Fruit fly (Drosophila melanogaster) whole organism, embryonic: ENCODE measurements around the gene udt.

ENCODE experiments used
- Aef1 ChIP-seq: fragments of 200-800 bp; sonication (Bioruptor generic); IDR thresholded peaks from 3 replicates; pipeline ENCODE4 v1.3.6; 2022; ENCODE audit warnings: missing biosample characterization, missing genetic modification characterization
- CG10462 ChIP-seq: fragments of 200-800 bp; sonication (Bioruptor generic); optimal IDR thresholded peaks from 2 replicates; lab custom pipeline; 2016; ENCODE audit warnings: missing biosample characterization, missing genetic modification characterization
- CG12219 ChIP-seq: fragments of 200-800 bp; sonication (Bioruptor generic); optimal IDR thresholded peaks from 3 replicates; lab custom pipeline; 2018; ENCODE audit warnings: missing biosample characterization, mild to moderate bottlenecking, missing genetic modification characterization
- CG1529 ChIP-seq: fragments of 200-800 bp; sonication (Bioruptor generic); optimal IDR thresholded peaks from 3 replicates; lab custom pipeline; 2018; ENCODE audit warnings: missing biosample characterization, missing genetic modification characterization
- CG15601 ChIP-seq: fragments of 200-800 bp; sonication (Bioruptor generic); optimal IDR thresholded peaks from 3 replicates; lab custom pipeline; 2019; ENCODE audit warnings: missing biosample characterization, mild to moderate bottlenecking, missing genetic modification characterization, moderate library complexity
- CG16863 ChIP-seq: fragments of 200-800 bp; sonication (Bioruptor generic); optimal IDR thresholded peaks from 3 replicates; lab custom pipeline; 2016; ENCODE audit warnings: missing biosample characterization, missing genetic modification characterization
- CG17359 ChIP-seq: fragments of 200-800 bp; sonication (Bioruptor generic); optimal IDR thresholded peaks from 3 replicates; lab custom pipeline; 2018; ENCODE audit warnings: missing biosample characterization, mild to moderate bottlenecking, missing genetic modification characterization, moderate library complexity
- CG2120 ChIP-seq: fragments of 200-800 bp; sonication (Bioruptor generic); optimal IDR thresholded peaks from 3 replicates; lab custom pipeline; 2016; ENCODE audit warnings: missing biosample characterization, missing genetic modification characterization
- CG30431 ChIP-seq: fragments of 200-800 bp; sonication (Bioruptor generic); optimal IDR thresholded peaks from 2 replicates; lab custom pipeline; 2017; ENCODE audit warnings: missing biosample characterization, missing genetic modification characterization
- CG3726 ChIP-seq: fragments of 200-800 bp; sonication (Bioruptor generic); IDR thresholded peaks from 3 replicates; pipeline ENCODE4, ENCODE4 v1.3.6; 2022; ENCODE audit warnings: missing biosample characterization, missing genetic modification characterization
- CG5953 ChIP-seq: fragments of 200-800 bp; sonication (Bioruptor generic); IDR thresholded peaks from 2 replicates; pipeline ENCODE4 v1.3.6; 2022; ENCODE audit warnings: missing biosample characterization, missing genetic modification characterization
- CG7271 ChIP-seq: fragments of 200-800 bp; sonication (Bioruptor generic); optimal IDR thresholded peaks from 2 replicates; lab custom pipeline; 2018; ENCODE audit warnings: missing biosample characterization, mild to moderate bottlenecking, missing genetic modification characterization, moderate library complexity
- CG7745 ChIP-seq: fragments of 200-800 bp; sonication (Bioruptor generic); optimal IDR thresholded peaks from 2 replicates; lab custom pipeline; 2018; ENCODE audit warnings: missing biosample characterization, mild to moderate bottlenecking, missing genetic modification characterization, moderate library complexity
- CG8359 ChIP-seq: fragments of 200-800 bp; sonication (Bioruptor generic); optimal IDR thresholded peaks from 2 replicates; lab custom pipeline; 2017; ENCODE audit warnings: missing biosample characterization, mild to moderate bottlenecking, missing genetic modification characterization, borderline replicate concordance
- CG9437 ChIP-seq: fragments of 200-800 bp; sonication (Bioruptor generic); optimal IDR thresholded peaks from 2 replicates; lab custom pipeline; 2018; ENCODE audit warnings: missing biosample characterization, mild to moderate bottlenecking, missing genetic modification characterization
- CG9817 ChIP-seq: fragments of 200-800 bp; sonication (Bioruptor generic); optimal IDR thresholded peaks from 2 replicates; lab custom pipeline; 2018; ENCODE audit warnings: missing biosample characterization, mild to moderate bottlenecking, missing genetic modification characterization, moderate library complexity
- Deaf1 ChIP-seq: fragments of 200-800 bp; optimal IDR thresholded peaks from 3 replicates; lab custom pipeline; 2019; ENCODE audit warnings: missing biosample characterization, mild to moderate bottlenecking, missing genetic modification characterization, moderate library complexity
- Dll ChIP-seq: fragments of 200-800 bp; sonication (Bioruptor generic); IDR thresholded peaks from 4 replicates; pipeline ENCODE4 v1.3.6; 2022; ENCODE audit warnings: missing biosample characterization, missing genetic modification characterization; ENCODE audit not compliant: partially characterized antibody
- ERR ChIP-seq: fragments of 200-800 bp; sonication (Bioruptor generic); optimal IDR thresholded peaks from 2 replicates; lab custom pipeline; 2016; ENCODE audit warnings: missing biosample characterization, missing genetic modification characterization
- Fer1 ChIP-seq: fragments of 200-800 bp; sonication (Bioruptor generic); optimal IDR thresholded peaks from 2 replicates; lab custom pipeline; 2017; ENCODE audit warnings: missing biosample characterization, mild to moderate bottlenecking, missing genetic modification characterization
- Hey ChIP-seq: fragments of 200-800 bp; sonication (Bioruptor generic); optimal IDR thresholded peaks from 3 replicates; lab custom pipeline; 2018; ENCODE audit warnings: missing biosample characterization, mild to moderate bottlenecking, missing genetic modification characterization
- HmgZ ChIP-seq: fragments of 200-800 bp; sonication (Bioruptor generic); optimal IDR thresholded peaks from 2 replicates; lab custom pipeline; 2018; ENCODE audit warnings: missing biosample characterization, mild to moderate bottlenecking, missing genetic modification characterization
- Hr78 ChIP-seq, 2 experiments: fragments of 200-800 bp in 1 of 2; fragments of >200 bp in 1 of 2; sonication (Bioruptor generic) in 1 of 2; optimal IDR thresholded peaks; 2 replicates each; lab custom pipeline; 2017 to 2019; ENCODE audit warnings: missing biosample characterization in 2 of 2, missing genetic modification characterization in 2 of 2, mild to moderate bottlenecking in 1 of 2, moderate library complexity in 1 of 2
- Lim3 ChIP-seq: fragments of 200-800 bp; sonication (Bioruptor generic); IDR thresholded peaks from 2 replicates; pipeline ENCODE4 v1.3.6; 2022; ENCODE audit warnings: missing biosample characterization, missing genetic modification characterization
- Max ChIP-seq: fragments of 200-800 bp; sonication (Bioruptor generic); optimal IDR thresholded peaks from 2 replicates; lab custom pipeline; 2016; ENCODE audit warnings: missing biosample characterization, mild to moderate bottlenecking, missing genetic modification characterization
- bigmax ChIP-seq: fragments of 200-800 bp; sonication (Bioruptor generic); optimal IDR thresholded peaks from 2 replicates; lab custom pipeline; 2018; ENCODE audit warnings: missing biosample characterization, mild to moderate bottlenecking, missing genetic modification characterization
- chm ChIP-seq: fragments of 200-800 bp; sonication (Bioruptor generic); IDR thresholded peaks from 2 replicates; pipeline ENCODE4 v1.3.6; 2022; ENCODE audit warnings: missing biosample characterization, missing genetic modification characterization
- crp ChIP-seq, 2 experiments: fragments of 200-800 bp; sonication (Bioruptor generic); optimal IDR thresholded peaks; 2 replicates in 1 of 2; 3 replicates in 1 of 2; lab custom pipeline; 2017; ENCODE audit warnings: missing biosample characterization in 2 of 2, missing genetic modification characterization in 2 of 2, mild to moderate bottlenecking in 1 of 2, moderate library complexity in 1 of 2
- da ChIP-seq: fragments of 200-800 bp; sonication (Bioruptor generic); optimal IDR thresholded peaks from 2 replicates; lab custom pipeline; 2016; ENCODE audit warnings: missing biosample characterization, missing genetic modification characterization
- fd3F ChIP-seq: fragments of 200-800 bp; sonication (Bioruptor generic); optimal IDR thresholded peaks from 2 replicates; lab custom pipeline; 2018; ENCODE audit warnings: missing biosample characterization, mild to moderate bottlenecking, missing genetic modification characterization, moderate library complexity
- gsb ChIP-seq: fragments of 200-800 bp; sonication (Bioruptor generic); IDR thresholded peaks from 2 replicates; pipeline ENCODE4 v1.3.6; 2022; ENCODE audit warnings: missing biosample characterization, missing genetic modification characterization
- her ChIP-seq: fragments of 200-800 bp; sonication (Bioruptor generic); optimal IDR thresholded peaks from 2 replicates; lab custom pipeline; 2016; ENCODE audit warnings: missing biosample characterization, missing genetic modification characterization
- ind ChIP-seq: fragments of 200-800 bp; sonication (Bioruptor generic); optimal IDR thresholded peaks from 3 replicates; lab custom pipeline; 2016; ENCODE audit warnings: missing biosample characterization, missing genetic modification characterization
- inv ChIP-seq: fragments of 200-800 bp; sonication (Bioruptor generic); IDR thresholded peaks from 2 replicates; pipeline ENCODE4 v1.3.6; 2022; ENCODE audit warnings: missing biosample characterization, missing genetic modification characterization; ENCODE audit not compliant: partially characterized antibody
- lbe ChIP-seq: fragments of 200-800 bp; sonication (Bioruptor generic); optimal IDR thresholded peaks from 2 replicates; lab custom pipeline; 2016; ENCODE audit warnings: missing biosample characterization, mild to moderate bottlenecking, missing genetic modification characterization
- lola ChIP-seq, 3 experiments: fragments of >200 bp in 2 of 3; fragments of 200-800 bp in 1 of 3; sonication (Bioruptor generic) in 1 of 3; optimal IDR thresholded peaks; 2 replicates each; lab custom pipeline; 2017 to 2019; ENCODE audit warnings: missing biosample characterization in 3 of 3, missing genetic modification characterization in 3 of 3, mild to moderate bottlenecking in 1 of 3, moderate library complexity in 1 of 3
- mirr ChIP-seq: fragments of 200-800 bp; sonication (Bioruptor generic); optimal IDR thresholded peaks from 3 replicates; lab custom pipeline; 2018; ENCODE audit warnings: missing biosample characterization, mild to moderate bottlenecking, missing genetic modification characterization
- onecut ChIP-seq: fragments of 200-800 bp; sonication (Bioruptor generic); IDR thresholded peaks from 2 replicates; pipeline ENCODE4 v1.3.6; 2022; ENCODE audit warnings: missing biosample characterization, missing genetic modification characterization
- pan ChIP-seq, 4 experiments: fragments of >200 bp in 3 of 4; fragments of 200-800 bp in 1 of 4; sonication (Bioruptor generic) in 1 of 4; optimal IDR thresholded peaks in 3 of 4; IDR thresholded peaks in 1 of 4; 2 replicates each; pipeline versions ENCODE4 v1.3.6 to Lab custom; 2017 to 2022; ENCODE audit warnings: missing biosample characterization in 2 of 4, missing genetic modification characterization in 2 of 4, mixed read lengths in 1 of 4
- schlank ChIP-seq: fragments of 200-800 bp; sonication (Bioruptor generic); optimal IDR thresholded peaks from 2 replicates; lab custom pipeline; 2018; ENCODE audit warnings: missing biosample characterization, mild to moderate bottlenecking, missing genetic modification characterization
- sens ChIP-seq: fragments of 200-800 bp; sonication (Bioruptor generic); peaks from one replicate; lab custom pipeline; 2016; ENCODE audit warnings: missing biosample characterization, missing genetic modification characterization
- sqz ChIP-seq: fragments of 200-800 bp; sonication (Bioruptor generic); optimal IDR thresholded peaks from 3 replicates; lab custom pipeline; 2018; ENCODE audit warnings: missing biosample characterization, mild to moderate bottlenecking, missing genetic modification characterization
- sr ChIP-seq: fragments of 200-800 bp; sonication (Bioruptor generic); IDR thresholded peaks from 3 replicates; pipeline ENCODE4 v1.3.6; 2022; ENCODE audit warnings: missing biosample characterization, missing genetic modification characterization
- tin ChIP-seq: fragments of 200-800 bp; sonication (Bioruptor generic); optimal IDR thresholded peaks from 3 replicates; lab custom pipeline; 2016; ENCODE audit warnings: missing biosample characterization, missing genetic modification characterization
- tup ChIP-seq: fragments of 200-800 bp; sonication (Bioruptor generic); optimal IDR thresholded peaks from 2 replicates; lab custom pipeline; 2016; ENCODE audit warnings: missing biosample characterization, mild to moderate bottlenecking, missing genetic modification characterization, moderate library complexity
- tx ChIP-seq: fragments of 200-800 bp; sonication (Bioruptor generic); optimal IDR thresholded peaks from 2 replicates; lab custom pipeline; 2016; ENCODE audit warnings: missing biosample characterization, missing genetic modification characterization
- vvl ChIP-seq: fragments of 200-800 bp; sonication (Bioruptor generic); IDR thresholded peaks from 2 replicates; pipeline ENCODE4 v1.3.6; 2022; ENCODE audit warnings: missing biosample characterization, missing genetic modification characterization
- wek ChIP-seq: fragments of 200-800 bp; sonication (Bioruptor generic); optimal IDR thresholded peaks from 3 replicates; lab custom pipeline; 2018; ENCODE audit warnings: missing biosample characterization, mild to moderate bottlenecking, missing genetic modification characterization, moderate library complexity
- z ChIP-seq: fragments of 200-800 bp; sonication (Bioruptor generic); IDR thresholded peaks from 3 replicates; pipeline ENCODE4 v1.3.6; 2022; ENCODE audit warnings: missing biosample characterization, missing genetic modification characterization
- zfh1 ChIP-seq: fragments of 200-800 bp; sonication (Bioruptor generic); IDR thresholded peaks from 3 replicates; pipeline ENCODE4 v1.3.6; 2022; ENCODE audit warnings: missing biosample characterization, missing genetic modification characterization
- zfh2 ChIP-seq: fragments of 200-800 bp; sonication (Bioruptor generic); optimal IDR thresholded peaks from 2 replicates; lab custom pipeline; 2016; ENCODE audit warnings: missing biosample characterization, missing genetic modification characterization

Gene udt

dm6 chr3R:23729066-23729465 lies 34.0 kb downstream of the udt start (continued):
- no peak for TF ChIP-seq crp (GFP tag; optimal IDR thresholded peaks at IDR 0.05; lab: Kevin White, UChicago)
- no peak for TF ChIP-seq z (GFP tag; lab: Robert Waterston, UW)
- no peak for TF ChIP-seq CG7745
- no peak for TF ChIP-seq Deaf1 (tag; lab: Kevin White, UChicago)
- no peak for TF ChIP-seq Dll (GFP tag; lab: Robert Waterston, UW)
- peak; percentile 7 for TF ChIP-seq ERR (GFP tag; lab: Kevin White, UChicago)
- no peak for TF ChIP-seq CG10462
- TF ChIP-seq Hey (tag; lab: Kevin White, UChicago): peak; percentile 57
- TF ChIP-seq Fer1 (GFP tag; lab: Kevin White, UChicago): peak; percentile 82
- TF ChIP-seq gsb (GFP tag; lab: Robert Waterston, UW): no peak
- TF ChIP-seq CG12219 (GFP tag; lab: Kevin White, UChicago): peak; percentile 45
- TF ChIP-seq schlank: peak; percentile 75
- no peak for TF ChIP-seq Hr78 (GFP tag; optimal IDR thresholded peaks at IDR 0.05; lab: Kevin White, UChicago)
- TF ChIP-seq tx (GFP tag; lab: Kevin White, UChicago): no peak
- peak; percentile 21 for TF ChIP-seq onecut
- no peak for TF ChIP-seq CG3726 (GFP tag; lab: Robert Waterston, UW)
- no peak for TF ChIP-seq bigmax (GFP tag; lab: Kevin White, UChicago)
- TF ChIP-seq CG1529: no peak
- no peak for TF ChIP-seq CG7271
- TF ChIP-seq CG9817 (tag; lab: Kevin White, UChicago): no peak
- no peak for TF ChIP-seq inv (GFP tag; lab: Robert Waterston, UW)
- TF ChIP-seq Max (GFP tag; lab: Kevin White, UChicago): no peak
- TF ChIP-seq tin (GFP tag; lab: Kevin White, UChicago): no peak
- no peak for TF ChIP-seq ind
- peak; percentile 57 for TF ChIP-seq HmgZ (tag; lab: Kevin White, UChicago)
- peak; percentile 16 for TF ChIP-seq her
- TF ChIP-seq CG16863 (GFP tag; lab: Kevin White, UChicago): no peak
- peak; percentile 13 for TF ChIP-seq fd3F (GFP tag; lab: Kevin White, UChicago)
- no peak for TF ChIP-seq sr
- TF ChIP-seq sens (GFP tag; lab: Kevin White, UChicago): peak; percentile 26
- peak; percentile 10 for TF ChIP-seq sqz (GFP tag; lab: Kevin White, UChicago)
- peak; percentile 89 for TF ChIP-seq mirr
- no peak for TF ChIP-seq lola (GFP tag; optimal IDR thresholded peaks at IDR 0.05; lab: Kevin White, UChicago)
- TF ChIP-seq vvl (GFP tag; lab: Robert Waterston, UW): no peak
- no peak for TF ChIP-seq Aef1 (GFP tag; lab: Robert Waterston, UW)
- no peak for TF ChIP-seq zfh2 (GFP tag; lab: Kevin White, UChicago)
- TF ChIP-seq lbe (GFP tag; lab: Kevin White, UChicago): no peak
- no peak for TF ChIP-seq da (GFP tag; lab: Kevin White, UChicago)
- peak; percentile 8 for TF ChIP-seq CG17359 (tag; lab: Kevin White, UChicago)
- TF ChIP-seq CG9437 (GFP tag; lab: Kevin White, UChicago): no peak
- TF ChIP-seq CG2120: peak; percentile 46
- peak; percentile 62 for TF ChIP-seq wek
- no peak for TF ChIP-seq CG5953 (GFP tag; lab: Robert Waterston, UW)
- TF ChIP-seq chm: no peak
- no peak for TF ChIP-seq pan (optimal IDR thresholded peaks at IDR 0.05; lab: Kevin White, UChicago)
- TF ChIP-seq pan (GFP tag; optimal IDR thresholded peaks at IDR 0.05 in 1 of 2, IDR thresholded peaks at IDR 0.05 in 1 of 2): no peak
- TF ChIP-seq tup (GFP tag; lab: Kevin White, UChicago): peak; percentile 40
- no peak for TF ChIP-seq CG8359 (GFP tag; lab: Kevin White, UChicago)
- no peak for TF ChIP-seq CG15601 (tag; lab: Kevin White, UChicago)
- TF ChIP-seq zfh1: no peak
- no peak for TF ChIP-seq Lim3 (GFP tag; lab: Robert Waterston, UW)
- no peak for TF ChIP-seq CG30431 (GFP tag; lab: Kevin White, UChicago)
